Worm (Caenorhabditis elegans) whole organism, early embryonic: Measurements from ENCODE around the gene Y42G9A.1.

Experiments used
- B0310.2 ChIP-seq: sonication (generic microtip); optimal IDR thresholded peaks from 2 replicates; lab custom pipeline; 2016; ENCODE audit warnings: mild to moderate bottlenecking, missing genetic modification characterization, missing compliant biosample characterization
- F13C5.2 ChIP-seq: sonication (generic microtip); optimal IDR thresholded peaks from 2 replicates; lab custom pipeline; 2017; ENCODE audit warnings: mild to moderate bottlenecking, missing genetic modification characterization, inconsistent platforms, missing compliant biosample characterization
- aly-1 ChIP-seq: sonication (generic microtip); optimal IDR thresholded peaks from 2 replicates; lab custom pipeline; 2016; ENCODE audit warnings: missing genetic modification characterization, missing compliant biosample characterization
- ama-1 ChIP-seq: fragments of 150-350 bp; optimal IDR thresholded peaks from 2 replicates; lab custom pipeline; 2014
- ceh-13 ChIP-seq: fragments of 200-800 bp; sonication (Bioruptor generic); optimal IDR thresholded peaks from 2 replicates; lab custom pipeline; 2018; ENCODE audit warnings: mild to moderate bottlenecking, missing genetic modification characterization, missing compliant biosample characterization
- ceh-36 ChIP-seq: sonication (generic microtip); optimal IDR thresholded peaks from 2 replicates; lab custom pipeline; 2016; ENCODE audit warnings: missing genetic modification characterization, inconsistent platforms, missing compliant biosample characterization
- ets-7 ChIP-seq: sonication (generic microtip); optimal IDR thresholded peaks from 2 replicates; lab custom pipeline; 2016; ENCODE audit warnings: missing genotype, missing genetic modification characterization, missing compliant biosample characterization
- flt-1 ChIP-seq: fragments of 200-800 bp; sonication (Bioruptor generic); IDR thresholded peaks from 2 replicates; pipeline ENCODE4 v1.3.6; 2022; ENCODE audit warnings: missing genetic modification characterization, missing compliant biosample characterization
- hmbx-1 ChIP-seq: sonication (generic microtip); optimal IDR thresholded peaks from 2 replicates; lab custom pipeline; 2016; ENCODE audit warnings: mild to moderate bottlenecking, missing genetic modification characterization, missing compliant biosample characterization
- hmg-4 ChIP-seq: fragments of 200-800 bp; sonication (Bioruptor generic); optimal IDR thresholded peaks from 2 replicates; lab custom pipeline; 2018; ENCODE audit warnings: mild to moderate bottlenecking, missing genetic modification characterization, missing compliant biosample characterization
- hnd-1 ChIP-seq: sonication (generic microtip); optimal IDR thresholded peaks from 2 replicates; lab custom pipeline; 2016; ENCODE audit warnings: missing genetic modification characterization, missing compliant biosample characterization
- pes-1 ChIP-seq: fragments of 200-800 bp; sonication (Bioruptor generic); IDR thresholded peaks from 2 replicates; pipeline ENCODE4 v1.3.6; 2022; ENCODE audit warnings: missing genetic modification reagents, missing genetic modification characterization, missing compliant biosample characterization
- scrt-1 ChIP-seq: fragments of 200-800 bp; sonication (Bioruptor generic); IDR thresholded peaks from 2 replicates; pipeline ENCODE4 v1.3.6; 2022; ENCODE audit warnings: missing genetic modification characterization, missing compliant biosample characterization
- sea-1 ChIP-seq: fragments of 200-800 bp; sonication (Bioruptor generic); conservative IDR thresholded peaks from 2 replicates; pipeline ENCODE4 v1.3.6; 2022; ENCODE audit warnings: missing genetic modification characterization, missing compliant biosample characterization
- tbx-11 ChIP-seq: fragments of 200-800 bp; sonication (Bioruptor generic); IDR thresholded peaks from 2 replicates; pipeline ENCODE4 v1.3.6; 2022; ENCODE audit warnings: missing genetic modification characterization, missing compliant biosample characterization
- tbx-37 ChIP-seq: fragments of 200-800 bp; sonication (Bioruptor generic); conservative IDR thresholded peaks from 2 replicates; pipeline ENCODE4 v1.3.6; 2022; ENCODE audit warnings: missing genetic modification reagents, missing genetic modification characterization, missing compliant biosample characterization
- tra-4 ChIP-seq: sonication (generic microtip); optimal IDR thresholded peaks from 2 replicates; lab custom pipeline; 2017; ENCODE audit warnings: missing genetic modification characterization, missing compliant biosample characterization

Gene Y42G9A.1

DNA sequence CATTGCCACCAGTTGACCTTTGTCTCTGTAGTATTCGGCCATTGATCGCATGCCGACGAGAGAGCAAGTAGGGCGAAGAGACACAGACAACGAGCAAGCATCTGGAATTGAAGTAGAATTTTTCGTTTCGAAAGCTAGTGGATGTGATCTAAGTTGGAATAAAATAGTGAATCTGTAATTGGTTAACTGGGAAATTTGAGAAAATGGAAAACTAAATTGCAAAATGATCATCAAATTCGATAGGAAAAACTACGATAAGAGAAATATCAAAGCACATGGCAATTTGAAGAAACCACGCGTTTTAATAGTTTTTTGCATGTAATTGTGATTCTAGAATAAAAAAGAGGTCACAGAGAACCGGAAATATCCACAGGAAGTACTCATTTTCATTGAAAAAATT is 27.0 kb downstream of the Y42G9A.1 start, which contains the start of gene F42A10.6:
Gene F42A10.6, minus strand, starts transcription at position 101 of the 400 bp plus-strand sequence.
- TF ChIP-seq sea-1 (no peak), ets-7 (tag; lab: Kevin White, UChicago) (no peak), tbx-11 (no peak), tra-4 (no peak), ceh-36 (tag; lab: Kevin White, UChicago) (no peak), aly-1 (tag; lab: Kevin White, UChicago) (no peak), F13C5.2 (tag; lab: Kevin White, UChicago) (no peak), hmbx-1 (tag; lab: Kevin White, UChicago) (no peak), pes-1 (GFP tag; lab: Robert Waterston, UW) (no peak), hmg-4 (GFP tag; lab: Kevin White, UChicago) (no peak), flt-1 (no peak), tbx-37 (no peak)

DNA sequence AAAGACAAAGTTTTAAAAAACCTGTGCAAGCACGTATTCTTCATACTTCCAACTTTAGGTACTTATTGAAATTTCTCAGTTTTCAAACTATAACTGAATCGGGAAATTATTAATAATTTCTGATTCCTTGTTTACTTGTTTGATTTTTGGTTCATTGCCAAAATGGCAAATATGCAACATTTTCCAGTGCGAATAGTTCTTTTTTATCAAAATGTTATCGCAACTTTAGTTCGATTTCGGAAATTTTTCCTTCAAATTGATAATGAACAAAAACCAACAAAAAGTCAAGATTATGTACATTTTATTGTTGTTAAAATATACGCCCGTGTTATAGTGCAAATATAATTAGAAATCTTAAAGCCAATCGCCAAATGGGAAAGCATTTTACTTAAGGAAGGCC is 27.9 kb downstream of the Y42G9A.1 start:
- TF ChIP-seq F13C5.2 (tag; lab: Kevin White, UChicago) (no peak), scrt-1 (no peak), aly-1 (tag; lab: Kevin White, UChicago) (no peak), ama-1 (no peak), tra-4 (no peak), pes-1 (GFP tag; lab: Robert Waterston, UW) (no peak), hnd-1 (tag; lab: Kevin White, UChicago) (no peak), hmbx-1 (tag; lab: Kevin White, UChicago) (no peak), tbx-37 (no peak)

DNA sequence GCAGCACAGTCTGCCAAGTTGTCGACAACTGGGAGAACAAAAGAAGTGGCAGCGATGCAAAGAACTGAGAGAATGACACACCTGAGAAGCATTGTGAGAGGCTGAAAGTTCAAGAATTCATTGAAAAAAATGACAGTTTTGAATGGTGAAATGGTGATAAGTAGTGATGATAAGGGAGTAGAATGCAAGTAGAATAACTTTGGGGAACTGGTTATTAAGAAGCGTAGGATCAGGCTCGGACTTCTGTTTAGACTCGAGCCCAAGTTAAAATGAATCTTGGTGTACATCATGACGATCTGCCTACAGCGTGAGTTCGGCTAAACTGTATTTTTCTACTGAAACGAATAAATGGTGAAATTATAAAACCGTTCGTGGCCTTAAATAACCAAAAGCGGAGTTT is 28.8 kb downstream of the Y42G9A.1 start, which contains the start of gene F42A10.7:
Gene F42A10.7, minus strand, starts transcription at position 101 of the 400 bp plus-strand sequence.
- TF ChIP-seq flt-1 (no peak), ama-1 (no peak), ets-7 (tag; lab: Kevin White, UChicago) (no peak), aly-1 (tag; lab: Kevin White, UChicago) (no peak), scrt-1 (no peak), B0310.2 (tag; lab: Kevin White, UChicago) (no peak), hnd-1 (tag; lab: Kevin White, UChicago) (no peak), sea-1 (no peak), F13C5.2 (tag; lab: Kevin White, UChicago) (no peak)

DNA sequence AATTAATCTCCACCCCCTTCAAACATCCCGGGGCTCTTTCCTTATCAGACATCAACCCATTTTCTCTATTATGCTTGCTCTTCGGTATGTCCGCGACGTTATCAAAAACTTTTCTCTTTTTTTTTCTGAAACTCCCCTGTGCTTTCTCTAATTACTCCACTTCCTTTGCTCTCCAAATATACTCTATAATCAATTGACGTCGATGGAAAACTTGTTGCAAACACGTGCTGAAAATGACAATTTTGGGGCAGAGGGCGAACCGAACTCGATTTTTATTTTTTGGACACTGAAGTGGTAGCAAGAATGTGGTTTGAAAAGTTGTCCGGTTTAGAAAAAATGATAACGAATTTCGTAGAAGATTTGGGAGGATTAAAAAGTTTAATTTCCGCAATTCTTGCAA is 29.3 kb downstream of the Y42G9A.1 start:
- TF ChIP-seq ama-1 = no peak
- TF ChIP-seq aly-1 (tag; lab: Kevin White, UChicago) = no peak

DNA sequence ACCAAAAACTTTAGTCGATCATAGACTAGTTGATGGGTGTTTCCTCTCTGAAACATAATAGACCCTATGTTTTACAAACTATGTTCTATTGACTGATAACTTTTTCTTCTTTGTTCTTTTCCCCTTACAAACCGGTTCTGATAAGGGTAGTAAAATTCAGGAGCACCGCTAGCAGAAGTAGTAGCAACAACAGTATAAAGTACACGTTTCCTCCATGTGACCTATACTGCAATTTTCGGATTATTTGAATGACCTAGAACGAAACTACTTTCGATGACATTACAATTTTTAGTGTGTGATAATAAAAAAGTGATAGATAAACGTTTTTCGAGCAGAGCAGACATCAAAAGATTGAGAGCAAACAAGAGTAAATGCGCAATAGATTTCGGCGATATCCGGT is 30.5 kb downstream of the Y42G9A.1 start:
- TF ChIP-seq flt-1 (no peak), ama-1 (no peak), B0310.2 (tag; lab: Kevin White, UChicago) (no peak), tbx-37 (no peak), ceh-36 (tag; lab: Kevin White, UChicago) (no peak)

DNA sequence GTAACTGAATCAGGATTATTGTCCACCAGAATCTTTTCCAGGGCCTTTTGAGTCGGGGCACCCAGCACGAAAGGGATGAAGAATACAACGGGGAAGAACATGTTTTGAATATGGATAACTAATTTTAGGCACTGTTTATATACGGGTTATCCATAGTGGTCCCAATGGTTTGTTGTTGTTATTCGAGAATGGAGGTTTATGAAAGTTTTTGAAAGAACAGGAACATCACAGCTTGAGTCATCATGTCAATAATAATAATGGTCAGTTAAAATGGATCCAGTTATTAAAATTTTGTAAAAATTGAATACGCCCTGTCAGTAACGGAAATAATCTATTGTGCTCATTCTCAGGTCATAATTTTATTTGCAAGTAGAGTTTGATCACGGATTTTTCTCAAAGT is 33.4 kb downstream of the Y42G9A.1 start, which contains the start of gene nas-28:
Gene nas-28, minus strand, starts transcription at position 101 of the 400 bp plus-strand sequence.
- TF ChIP-seq hnd-1 (tag; lab: Kevin White, UChicago) = no peak
- no peak for TF ChIP-seq ceh-36 (tag; lab: Kevin White, UChicago)
- no peak for TF ChIP-seq ceh-13 (GFP tag; lab: Kevin White, UChicago)
- no peak for TF ChIP-seq hmbx-1 (tag; lab: Kevin White, UChicago)
- no peak for TF ChIP-seq B0310.2 (tag; lab: Kevin White, UChicago)
- no peak for TF ChIP-seq hmg-4 (GFP tag; lab: Kevin White, UChicago)
- no peak for TF ChIP-seq sea-1
- no peak for TF ChIP-seq aly-1 (tag; lab: Kevin White, UChicago)
- TF ChIP-seq tbx-37 = no peak
- TF ChIP-seq tbx-11 = no peak
- TF ChIP-seq scrt-1 = no peak
- TF ChIP-seq flt-1 = no peak
- no peak for TF ChIP-seq ets-7 (tag; lab: Kevin White, UChicago)

DNA sequence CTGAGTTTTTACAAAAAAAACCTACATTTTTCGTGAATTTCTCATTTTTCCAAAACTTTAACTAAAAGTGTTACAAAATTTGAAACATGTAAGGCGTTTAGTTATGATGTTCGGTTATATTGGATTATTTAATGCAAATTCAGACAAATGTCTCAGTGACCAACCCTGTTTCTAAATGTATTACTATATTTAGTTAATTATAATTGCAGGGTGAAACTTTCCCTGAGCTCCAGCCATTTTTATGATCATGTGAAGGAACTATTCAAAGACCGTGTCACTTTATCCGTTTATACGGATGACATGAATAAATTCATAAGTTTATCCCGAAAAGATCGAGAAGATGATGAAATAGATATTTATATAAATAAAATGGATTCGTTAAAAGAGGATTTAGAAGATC is 41.0 kb downstream of the Y42G9A.1 start, which contains the start of gene C23G10.5:
Gene C23G10.5, plus strand, starts transcription at position 301 of the 400 bp plus-strand sequence.
- no peak for TF ChIP-seq hnd-1 (tag; lab: Kevin White, UChicago)
- TF ChIP-seq F13C5.2 (tag; lab: Kevin White, UChicago) = no peak
- no peak for TF ChIP-seq ceh-36 (tag; lab: Kevin White, UChicago)
- TF ChIP-seq aly-1 (tag; lab: Kevin White, UChicago) = no peak
- TF ChIP-seq ama-1 = no peak
- no peak for TF ChIP-seq pes-1 (GFP tag; lab: Robert Waterston, UW)
- no peak for TF ChIP-seq tra-4
- TF ChIP-seq ets-7 (tag; lab: Kevin White, UChicago) = no peak
- no peak for TF ChIP-seq tbx-37
- TF ChIP-seq hmbx-1 (tag; lab: Kevin White, UChicago) = no peak
- TF ChIP-seq hmg-4 (GFP tag; lab: Kevin White, UChicago) = no peak
- TF ChIP-seq ceh-13 (GFP tag; lab: Kevin White, UChicago) = no peak
- no peak for TF ChIP-seq flt-1
- TF ChIP-seq scrt-1 = no peak

DNA sequence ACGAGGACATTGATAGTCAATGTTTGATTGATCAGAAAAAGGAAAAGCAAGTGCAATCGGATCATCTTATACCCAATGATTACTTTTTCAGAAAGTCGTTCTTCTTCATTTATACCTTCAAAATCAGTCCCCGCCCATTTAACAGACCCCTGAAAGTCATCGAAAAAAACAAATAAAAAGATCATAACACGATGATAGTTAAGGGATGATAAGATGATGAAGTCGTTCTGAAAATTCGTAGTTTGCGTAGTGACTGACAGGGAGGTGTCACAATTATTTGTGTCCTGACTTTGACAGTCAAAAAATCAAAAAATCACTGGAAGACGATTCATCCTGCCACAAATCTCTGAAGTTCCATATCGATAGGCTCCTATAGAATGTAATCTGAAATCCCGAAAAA is 44.7 kb downstream of the Y42G9A.1 start, which contains the start of gene ugt-66:
Gene ugt-66, minus strand, starts transcription at position 101 of the 400 bp plus-strand sequence.
- no peak for TF ChIP-seq hmg-4 (GFP tag; lab: Kevin White, UChicago)
- TF ChIP-seq sea-1 = no peak
- no peak for TF ChIP-seq ama-1
- no peak for TF ChIP-seq tbx-11
- no peak for TF ChIP-seq aly-1 (tag; lab: Kevin White, UChicago)
- no peak for TF ChIP-seq ets-7 (tag; lab: Kevin White, UChicago)
- no peak for TF ChIP-seq tra-4
- TF ChIP-seq scrt-1 = no peak
- no peak for TF ChIP-seq hmbx-1 (tag; lab: Kevin White, UChicago)
- TF ChIP-seq pes-1 (GFP tag; lab: Robert Waterston, UW) = no peak
- no peak for TF ChIP-seq B0310.2 (tag; lab: Kevin White, UChicago)
- TF ChIP-seq flt-1 = no peak
- no peak for TF ChIP-seq ceh-36 (tag; lab: Kevin White, UChicago)
- TF ChIP-seq tbx-37 = no peak
- no peak for TF ChIP-seq ceh-13 (GFP tag; lab: Kevin White, UChicago)
